Worm (Caenorhabditis elegans) whole organism, young adult: ENCODE measurements around the gene spp-28.

Experiments
- B0019.2 ChIP-seq: fragments of 200-800 bp; sonication (Bioruptor generic); conservative IDR thresholded peaks from 2 replicates; pipeline ENCODE4 v1.3.6; 2022; ENCODE audit warnings: missing genetic modification reagents, missing genetic modification characterization, missing compliant biosample characterization
- B0336.3 ChIP-seq: fragments of 200-800 bp; sonication (Bioruptor generic); IDR thresholded peaks from 2 replicates; pipeline ENCODE4 v1.3.6; 2022; ENCODE audit warnings: missing genetic modification characterization, missing compliant biosample characterization
- C17E4.6 ChIP-seq: fragments of 200-800 bp; sonication (Bioruptor generic); IDR thresholded peaks from 2 replicates; pipeline ENCODE4 v1.3.6; 2022; ENCODE audit warnings: missing genetic modification reagents, missing genetic modification characterization, missing compliant biosample characterization
- F39B2.1 ChIP-seq: fragments of 200-800 bp; sonication (Bioruptor generic); IDR thresholded peaks from 2 replicates; pipeline ENCODE4 v1.3.6; 2022; ENCODE audit warnings: missing genetic modification reagents, missing genetic modification characterization, missing compliant biosample characterization
- F57C9.4 ChIP-seq: sonication (generic microtip); optimal IDR thresholded peaks from 2 replicates; lab custom pipeline; 2017; ENCODE audit warnings: mild to moderate bottlenecking, missing genetic modification characterization, missing compliant biosample characterization
- K11D2.4 ChIP-seq: fragments of 200-800 bp; sonication (Bioruptor generic); IDR thresholded peaks from 2 replicates; pipeline ENCODE4 v1.3.6; 2022; ENCODE audit warnings: missing genetic modification reagents, missing genetic modification characterization, missing compliant biosample characterization
- K12H6.12 ChIP-seq: fragments of 200-800 bp; sonication (Bioruptor generic); optimal IDR thresholded peaks from 2 replicates; lab custom pipeline; 2018; ENCODE audit warnings: mild to moderate bottlenecking, missing genetic modification characterization, missing compliant biosample characterization
- T07F8.4 ChIP-seq: sonication (generic microtip); optimal IDR thresholded peaks from 2 replicates; lab custom pipeline; 2016; ENCODE audit warnings: mild to moderate bottlenecking, missing genetic modification characterization, moderate library complexity, missing compliant biosample characterization
- Y53F4B.3 ChIP-seq: fragments of 200-800 bp; sonication (Bioruptor generic); IDR thresholded peaks from 2 replicates; pipeline ENCODE4 v1.3.6; 2022; ENCODE audit warnings: missing genetic modification reagents, missing genetic modification characterization, missing compliant biosample characterization
- Y56A3A.18 ChIP-seq: fragments of 200-800 bp; sonication (Bioruptor generic); IDR thresholded peaks from 2 replicates; pipeline ENCODE4 v1.3.6; 2022; ENCODE audit warnings: missing genetic modification reagents, missing genetic modification characterization, missing compliant biosample characterization
- ama-1 ChIP-seq, 3 experiments: fragments of 150-350 bp in 1 of 3; sonication (generic microtip) in 2 of 3; optimal IDR thresholded peaks; 2 replicates each; lab custom pipeline; 2014 to 2018; ENCODE audit warnings: missing biosample characterization in 2 of 3, missing genetic modification characterization in 2 of 3, missing genetic modification reagents in 2 of 3
- aptf-2 ChIP-seq: fragments of 200-800 bp; sonication (Bioruptor generic); conservative IDR thresholded peaks from 2 replicates; pipeline ENCODE4 v1.3.6; 2022; ENCODE audit warnings: missing genetic modification reagents, missing genetic modification characterization, missing compliant biosample characterization
- athp-1 ChIP-seq: sonication (generic microtip); optimal IDR thresholded peaks from 2 replicates; lab custom pipeline; 2017; ENCODE audit warnings: mild to moderate bottlenecking, missing genetic modification characterization, missing compliant biosample characterization
- cebp-1 ChIP-seq, 2 experiments: fragments of 200-800 bp in 1 of 2; sonication (Bioruptor generic) in 1 of 2; sonication (generic microtip) in 1 of 2; IDR thresholded peaks in 1 of 2; optimal IDR thresholded peaks in 1 of 2; 2 replicates each; pipeline versions ENCODE4 v1.3.6 to Lab custom; 2017 to 2022; ENCODE audit warnings: missing compliant biosample characterization in 2 of 2, missing genetic modification characterization in 2 of 2, mild to moderate bottlenecking in 1 of 2, missing genetic modification reagents in 1 of 2, moderate library complexity in 1 of 2
- cebp-2 ChIP-seq: fragments of 200-800 bp; sonication (Bioruptor generic); IDR thresholded peaks from 2 replicates; pipeline ENCODE4 v1.3.6; 2022; ENCODE audit warnings: missing genetic modification characterization, missing compliant biosample characterization
- ceh-40 ChIP-seq: fragments of 200-800 bp; sonication (Bioruptor generic); IDR thresholded peaks from 2 replicates; pipeline ENCODE4 v1.3.6; 2022; ENCODE audit warnings: missing genetic modification characterization, missing compliant biosample characterization
- ceh-79 ChIP-seq: sonication (generic microtip); optimal IDR thresholded peaks from 2 replicates; lab custom pipeline; 2017; ENCODE audit warnings: mild to moderate bottlenecking, missing genetic modification characterization, missing compliant biosample characterization
- ceh-91 ChIP-seq: fragments of 200-800 bp; sonication (Bioruptor generic); IDR thresholded peaks from 2 replicates; pipeline ENCODE4 v1.3.6; 2022; ENCODE audit warnings: missing genetic modification reagents, missing genetic modification characterization, missing compliant biosample characterization
- die-1 ChIP-seq: sonication (generic microtip); optimal IDR thresholded peaks from 2 replicates; lab custom pipeline; 2016; ENCODE audit warnings: missing genotype, mild to moderate bottlenecking, missing genetic modification characterization, missing compliant biosample characterization
- dox-1 ChIP-seq: fragments of 200-800 bp; sonication (Bioruptor generic); IDR thresholded peaks from 2 replicates; pipeline ENCODE4 v1.3.6; 2022; ENCODE audit warnings: missing genetic modification reagents, missing genetic modification characterization, missing compliant biosample characterization
- ekl-4 ChIP-seq: fragments of 200-800 bp; sonication (Bioruptor generic); IDR thresholded peaks from 2 replicates; pipeline ENCODE4 v1.3.6; 2022; ENCODE audit warnings: missing genetic modification reagents, missing genetic modification characterization, missing compliant biosample characterization
- fkh-3 ChIP-seq: sonication (generic microtip); optimal IDR thresholded peaks from 2 replicates; lab custom pipeline; 2016; ENCODE audit warnings: mild to moderate bottlenecking, missing genetic modification characterization, missing compliant biosample characterization
- gei-17 ChIP-seq: fragments of 200-800 bp; sonication (Bioruptor generic); optimal IDR thresholded peaks from 2 replicates; lab custom pipeline; 2018; ENCODE audit warnings: mild to moderate bottlenecking, missing genetic modification characterization, missing compliant biosample characterization
- hlh-12 ChIP-seq: sonication (generic microtip); optimal IDR thresholded peaks from 2 replicates; lab custom pipeline; 2016; ENCODE audit warnings: missing genetic modification characterization, missing compliant biosample characterization
- hmg-20 ChIP-seq: fragments of 200-800 bp; sonication (Bioruptor generic); IDR thresholded peaks from 2 replicates; pipeline ENCODE4 v1.3.6; 2022; ENCODE audit warnings: missing genetic modification reagents, missing genetic modification characterization, missing compliant biosample characterization
- hrde-1 ChIP-seq: sonication (generic microtip); optimal IDR thresholded peaks from 2 replicates; lab custom pipeline; 2016; ENCODE audit warnings: missing genetic modification characterization, mild to moderate bottlenecking, missing compliant biosample characterization, moderate library complexity, missing genotype, missing genetic modification reagents, borderline replicate concordance
- hsf-1 ChIP-seq: fragments of 200-800 bp; sonication (Bioruptor generic); IDR thresholded peaks from 2 replicates; pipeline ENCODE4 v1.3.6; 2022; ENCODE audit warnings: missing genetic modification reagents, missing genetic modification characterization, missing compliant biosample characterization
- lin-35 ChIP-seq, 3 experiments: fragments of 150-350 bp in 2 of 3; sonication (generic microtip) in 1 of 3; optimal IDR thresholded peaks; 2 replicates each; lab custom pipeline; 2014 to 2018; ENCODE audit warnings: missing biosample characterization in 3 of 3, missing genetic modification characterization in 3 of 3, missing genetic modification reagents in 3 of 3
- lin-40 ChIP-seq: sonication (generic microtip); optimal IDR thresholded peaks from 2 replicates; lab custom pipeline; 2016; ENCODE audit warnings: missing genetic modification characterization, mild to moderate bottlenecking, missing compliant biosample characterization, missing genotype, missing genetic modification reagents
- madf-3 ChIP-seq: fragments of 200-800 bp; sonication (Bioruptor generic); IDR thresholded peaks from 2 replicates; pipeline ENCODE4 v1.3.6; 2022; ENCODE audit warnings: missing genetic modification reagents, missing genetic modification characterization, missing compliant biosample characterization
- mes-4 ChIP-seq: sonication (generic microtip); optimal IDR thresholded peaks from 2 replicates; lab custom pipeline; 2016; ENCODE audit warnings: missing genotype, missing genetic modification characterization, missing compliant biosample characterization
- mxl-1 ChIP-seq: sonication (generic microtip); optimal IDR thresholded peaks from 2 replicates; lab custom pipeline; 2016; ENCODE audit warnings: missing genetic modification characterization, missing compliant biosample characterization
- nfyb-1 ChIP-seq: fragments of 200-800 bp; sonication (Bioruptor generic); IDR thresholded peaks from 2 replicates; pipeline ENCODE4 v1.3.6; 2022; ENCODE audit warnings: missing genetic modification reagents, missing genetic modification characterization, missing compliant biosample characterization
- pbrm-1 ChIP-seq: fragments of 200-800 bp; sonication (Bioruptor generic); IDR thresholded peaks from 2 replicates; pipeline ENCODE4 v1.3.6; 2022; ENCODE audit warnings: missing genetic modification reagents, missing genetic modification characterization, missing compliant biosample characterization
- snpc-4 ChIP-seq, 5 experiments: fragments of 150-350 bp in 1 of 5; sonication (generic microtip) in 4 of 5; optimal IDR thresholded peaks; 2 replicates each; lab custom pipeline; 2014 to 2018; ENCODE audit warnings: missing genetic modification characterization in 5 of 5, missing biosample characterization in 3 of 5, antibody characterized with exemption in 2 of 5, mild to moderate bottlenecking in 2 of 5, missing compliant biosample characterization in 2 of 5, missing genotype in 2 of 5, moderate library complexity in 2 of 5, missing genetic modification reagents in 1 of 5
- tbp1 ChIP-seq: fragments of 200-800 bp; sonication (Bioruptor generic); optimal IDR thresholded peaks from 2 replicates; lab custom pipeline; 2018; ENCODE audit warnings: mild to moderate bottlenecking, missing genetic modification characterization, missing compliant biosample characterization
- tlf-1 ChIP-seq: fragments of 200-800 bp; sonication (Bioruptor generic); optimal IDR thresholded peaks from 2 replicates; lab custom pipeline; 2018; ENCODE audit warnings: mild to moderate bottlenecking, missing genetic modification characterization, missing compliant biosample characterization
- zfh-2 ChIP-seq: fragments of 200-800 bp; sonication (Bioruptor generic); conservative IDR thresholded peaks from 2 replicates; pipeline ENCODE4 v1.3.6; 2022; ENCODE audit warnings: missing genetic modification reagents, missing genetic modification characterization, missing compliant biosample characterization
- ztf-18 ChIP-seq: sonication (generic microtip); optimal IDR thresholded peaks from 2 replicates; lab custom pipeline; 2016; ENCODE audit warnings: missing genotype, mild to moderate bottlenecking, missing genetic modification characterization, missing compliant biosample characterization
- ztf-22 ChIP-seq: fragments of 200-800 bp; sonication (Bioruptor generic); optimal IDR thresholded peaks from 2 replicates; lab custom pipeline; 2018; ENCODE audit warnings: mild to moderate bottlenecking, missing genetic modification characterization, moderate library complexity, missing compliant biosample characterization
- ztf-25 ChIP-seq: fragments of 200-800 bp; sonication (Bioruptor generic); IDR thresholded peaks from 2 replicates; pipeline ENCODE4 v1.3.6; 2022; ENCODE audit warnings: missing genetic modification reagents, missing genetic modification characterization, missing compliant biosample characterization
- ztf-3 ChIP-seq: fragments of 200-800 bp; sonication (Bioruptor generic); optimal IDR thresholded peaks from 2 replicates; lab custom pipeline; 2018; ENCODE audit warnings: mild to moderate bottlenecking, missing genetic modification characterization, missing compliant biosample characterization

Gene spp-28

DNA sequence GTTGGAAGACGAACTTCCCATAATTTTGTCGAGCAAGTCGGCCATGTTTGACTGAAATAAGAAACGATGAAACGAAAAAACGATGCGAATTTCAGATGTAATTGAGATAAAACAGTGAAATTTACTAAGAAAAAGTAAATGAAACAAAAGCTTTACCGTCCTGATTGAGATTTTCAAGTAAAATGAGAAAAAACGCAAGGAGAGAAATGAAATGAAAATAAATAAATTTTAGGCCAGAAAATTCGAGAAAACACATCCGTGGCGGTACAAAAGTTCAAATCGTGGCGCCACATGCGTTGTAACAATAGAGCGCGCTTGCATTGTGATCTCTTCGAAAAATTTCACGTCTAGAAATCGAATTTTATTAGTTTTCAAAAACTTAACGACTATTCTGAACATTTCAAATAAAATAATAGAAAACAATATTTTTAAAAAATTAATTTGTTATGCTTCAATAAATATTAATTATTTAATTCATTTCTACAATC lies 14.0 kb downstream of the spp-28 start, which contains the start of the genes hrde-1 and C16C10.13 (continued):
- peak; percentile 66; the same call in 1 of the 2 replicates for TF ChIP-seq C17E4.6 (GFP tag; lab: Robert Waterston, UW)

ce11 chrIII:4175489-4175888 lies 14.7 kb downstream of the spp-28 start:
- TF ChIP-seq dox-1 (0 out of 2 replicates have a peak, but pooled peaks have one; percentile 62), B0336.3 (GFP tag; lab: Robert Waterston, UW) (peak; percentile 22; the same call in 1 of the 2 replicates), cebp-1 (GFP tag; IDR thresholded peaks at IDR 0.05; lab: Robert Waterston, UW) (no peak), cebp-1 (tag; optimal IDR thresholded peaks at IDR 0.05; lab: Kevin White, UChicago) (peak; percentile 16), lin-35 (GFP tag; optimal IDR thresholded peaks at IDR 0.05; lab: Kevin White, UChicago) (no peak), die-1 (tag; lab: Kevin White, UChicago) (no peak), hsf-1 (GFP tag; lab: Robert Waterston, UW) (peak; percentile 61)

ce11 chrIII:4172210-4172609 lies 17.9 kb downstream of the spp-28 start:
- TF ChIP-seq ztf-18 (tag; lab: Kevin White, UChicago) = no peak
- TF ChIP-seq F39B2.1 (GFP tag; lab: Robert Waterston, UW) = peak; percentile 9; the same call in 1 of the 2 replicates
- TF ChIP-seq athp-1 (tag; lab: Kevin White, UChicago) = peak; percentile 88
- TF ChIP-seq mes-4 (tag; lab: Kevin White, UChicago) = peak; percentile 83
- TF ChIP-seq ceh-79 (tag; lab: Kevin White, UChicago) = peak; percentile 69
- TF ChIP-seq aptf-2 (GFP tag; lab: Robert Waterston, UW) = no peak
- TF ChIP-seq K11D2.4 (GFP tag; lab: Robert Waterston, UW) = no peak
- no peak for TF ChIP-seq zfh-2 (GFP tag; lab: Robert Waterston, UW)
- TF ChIP-seq C17E4.6 (GFP tag; lab: Robert Waterston, UW) = no peak
- no peak for TF ChIP-seq lin-40
- TF ChIP-seq tbp1 = peak; percentile 47
- no peak for TF ChIP-seq snpc-4 (GFP tag; optimal IDR thresholded peaks at IDR 0.05; lab: Kevin White, UChicago)
- TF ChIP-seq snpc-4 (tag; optimal IDR thresholded peaks at IDR 0.05; lab: Kevin White, UChicago) = peak in 3 of 4 experiments; percentile 9 to 49 (median 48)
- peak; percentile 70 for TF ChIP-seq ekl-4 (GFP tag; lab: Robert Waterston, UW)
- no peak for TF ChIP-seq hmg-20 (GFP tag; lab: Robert Waterston, UW)
- no peak for TF ChIP-seq cebp-1 (GFP tag; IDR thresholded peaks at IDR 0.05; lab: Robert Waterston, UW)
- peak; percentile 41 for TF ChIP-seq cebp-1 (tag; optimal IDR thresholded peaks at IDR 0.05; lab: Kevin White, UChicago)
- TF ChIP-seq madf-3 (GFP tag; lab: Robert Waterston, UW) = peak; percentile 85
- TF ChIP-seq Y53F4B.3 = no peak
- TF ChIP-seq hlh-12 = no peak
- 0 out of 2 replicates have a peak, but pooled peaks have one; percentile 36 for TF ChIP-seq pbrm-1 (GFP tag; lab: Robert Waterston, UW)
- peak; percentile 61; the same call in 1 of the 2 replicates for TF ChIP-seq cebp-2 (GFP tag; lab: Robert Waterston, UW)
- TF ChIP-seq ztf-3 (GFP tag; lab: Kevin White, UChicago) = no peak
- TF ChIP-seq T07F8.4 (tag; lab: Kevin White, UChicago) = no peak
- no peak for TF ChIP-seq K12H6.12
- TF ChIP-seq nfyb-1 (GFP tag; lab: Robert Waterston, UW) = peak; percentile 47; the same call in 1 of the 2 replicates
- TF ChIP-seq ama-1 (optimal IDR thresholded peaks at IDR 0.05; lab: Kevin White, UChicago) = no peak
- TF ChIP-seq ama-1 (GFP tag; optimal IDR thresholded peaks at IDR 0.05; lab: Kevin White, UChicago) = peak in 1 of 2 experiments; percentile 81
- TF ChIP-seq dox-1 = peak; percentile 3; the same call in 1 of the 2 replicates
- no peak for TF ChIP-seq B0019.2 (GFP tag; lab: Robert Waterston, UW)
- TF ChIP-seq ztf-22 (GFP tag; lab: Kevin White, UChicago) = no peak
- TF ChIP-seq tlf-1 (GFP tag; lab: Kevin White, UChicago) = peak; percentile 72
- no peak for TF ChIP-seq ceh-40 (GFP tag; lab: Robert Waterston, UW)
- TF ChIP-seq hrde-1 = peak; percentile 92
- no peak for TF ChIP-seq Y56A3A.18 (GFP tag; lab: Robert Waterston, UW)
- TF ChIP-seq mxl-1 (tag; lab: Kevin White, UChicago) = no peak
- peak; percentile 54 for TF ChIP-seq fkh-3 (tag; lab: Kevin White, UChicago)
- no peak for TF ChIP-seq gei-17 (GFP tag; lab: Kevin White, UChicago)
- TF ChIP-seq F57C9.4 (tag; lab: Kevin White, UChicago) = no peak
- TF ChIP-seq ztf-25 (GFP tag; lab: Robert Waterston, UW) = 0 out of 2 replicates have a peak, but pooled peaks have one; percentile 31
- TF ChIP-seq ceh-91 = no peak
